Worm (Caenorhabditis elegans): ENCODE results near the gene Y41E3.13.

DNA sequence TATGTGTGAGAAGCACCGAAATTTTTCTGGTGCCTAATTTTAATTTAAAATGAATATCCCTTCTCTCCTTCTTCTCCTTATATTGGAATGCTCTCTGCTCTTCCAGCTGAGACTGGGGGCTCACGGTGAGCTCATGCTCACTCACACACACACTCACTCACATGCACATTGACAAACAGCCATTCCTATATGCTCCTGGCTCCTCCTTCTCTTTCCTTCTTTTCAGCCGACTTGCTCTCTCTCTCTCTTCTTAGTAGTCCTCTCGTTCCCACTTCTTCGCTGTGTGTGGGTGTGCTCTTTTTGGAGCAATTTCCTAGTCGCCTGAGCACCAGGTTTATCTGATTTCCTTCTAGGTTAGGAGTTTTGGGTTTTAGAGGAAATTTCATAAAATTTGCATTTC, 37.1 kb upstream of the Y41E3.13 start:
- TF ChIP-seq ama-1 (optimal IDR thresholded peaks at IDR 0.05), result no peak
- no peak for TF ChIP-seq ama-1 (GFP tag; optimal IDR thresholded peaks at IDR 0.05)
- TF ChIP-seq aptf-3 (GFP tag; IDR thresholded peaks at IDR 0.05), result no peak
- no peak for TF ChIP-seq unc-62 (GFP tag; optimal IDR thresholded peaks at IDR 0.05)
- TF ChIP-seq somi-1 (GFP tag; optimal IDR thresholded peaks at IDR 0.05), result no peak
- TF ChIP-seq ztf-6 (GFP tag; IDR thresholded peaks at IDR 0.05), result no peak
- no peak for TF ChIP-seq hsf-1 (GFP tag; IDR thresholded peaks at IDR 0.05)
- no peak for TF ChIP-seq pbrm-1 (GFP tag; IDR thresholded peaks at IDR 0.05)
